Fruit fly (Drosophila melanogaster): ENCODE results near the gene CREG.

DNA sequence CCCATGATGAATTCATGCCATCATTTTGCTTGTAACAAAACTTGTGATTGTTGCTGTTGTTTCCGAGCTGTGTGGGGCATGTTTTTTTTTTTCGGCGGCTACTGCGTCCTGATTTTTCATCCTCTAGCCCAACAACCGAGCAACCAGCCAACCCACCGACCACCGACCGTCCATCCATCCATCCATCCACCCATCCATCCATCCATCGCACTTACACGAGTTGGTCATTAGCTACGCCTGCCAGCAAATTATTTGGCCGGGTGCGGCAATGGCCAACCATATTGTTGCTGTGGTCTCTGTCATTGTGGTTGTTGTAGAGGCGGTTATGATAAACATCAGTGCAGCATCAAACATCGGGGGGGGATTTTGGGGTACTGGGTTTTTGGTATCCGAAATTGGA, 35.1 kb downstream of the CREG start:
- TF ChIP-seq CTCF (optimal IDR thresholded peaks at IDR 0.05), result no peak
- no peak for TF ChIP-seq CG8478 (optimal IDR thresholded peaks at IDR 0.05)
